Worm (Caenorhabditis elegans): Measurements from ENCODE around the gene fil-1.

The fil-1 gene

DNA sequence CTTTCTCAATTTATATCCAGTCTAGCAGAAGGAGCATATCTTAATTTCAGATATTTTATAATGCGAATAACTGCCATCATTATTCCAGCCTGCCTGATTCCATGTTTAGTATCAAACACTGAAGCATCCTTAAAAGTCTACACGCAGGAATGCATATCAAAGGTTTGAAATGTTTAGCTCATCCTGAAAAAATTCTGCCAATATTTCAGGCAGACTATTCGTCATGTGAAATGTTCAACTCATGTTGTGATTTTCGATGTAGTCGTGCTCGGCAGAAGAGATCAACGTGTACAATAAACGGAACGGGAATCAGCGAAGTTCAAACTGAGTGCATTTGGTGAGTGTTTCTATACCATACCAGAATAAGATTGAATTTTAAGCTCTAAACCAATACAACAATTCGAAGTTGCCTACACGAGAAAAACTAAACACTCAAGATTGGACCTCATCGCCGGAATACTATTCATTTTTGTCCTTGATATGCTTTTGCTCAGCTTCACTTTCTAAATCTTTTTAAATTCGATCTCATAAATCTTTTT lies 5.9 kb downstream of the fil-1 start, which contains the start of gene T01C3.11:
T01C3.11 (plus strand) TSS at position 51 of the 539 bp plus-strand sequence.
- TF ChIP-seq ama-1 (optimal IDR thresholded peaks at IDR 0.05) (no peak), B0310.2 (tag; optimal IDR thresholded peaks at IDR 0.05) (no peak), pes-1 (GFP tag; IDR thresholded peaks at IDR 0.05) (no peak), ets-7 (tag; optimal IDR thresholded peaks at IDR 0.05) (no peak), hmbx-1 (tag; optimal IDR thresholded peaks at IDR 0.05) (no peak), F13C5.2 (tag; optimal IDR thresholded peaks at IDR 0.05) (no peak), tbx-37 (GFP tag; conservative IDR thresholded peaks at IDR 0.05) (no peak), tbx-11 (GFP tag; IDR thresholded peaks at IDR 0.05) (no peak), hmg-4 (GFP tag; optimal IDR thresholded peaks at IDR 0.05) (no peak), aly-1 (tag; optimal IDR thresholded peaks at IDR 0.05) (no peak), sea-1 (GFP tag; conservative IDR thresholded peaks at IDR 0.05) (no peak), hnd-1 (tag; optimal IDR thresholded peaks at IDR 0.05) (no peak), flt-1 (GFP tag; IDR thresholded peaks at IDR 0.05) (no peak)

DNA sequence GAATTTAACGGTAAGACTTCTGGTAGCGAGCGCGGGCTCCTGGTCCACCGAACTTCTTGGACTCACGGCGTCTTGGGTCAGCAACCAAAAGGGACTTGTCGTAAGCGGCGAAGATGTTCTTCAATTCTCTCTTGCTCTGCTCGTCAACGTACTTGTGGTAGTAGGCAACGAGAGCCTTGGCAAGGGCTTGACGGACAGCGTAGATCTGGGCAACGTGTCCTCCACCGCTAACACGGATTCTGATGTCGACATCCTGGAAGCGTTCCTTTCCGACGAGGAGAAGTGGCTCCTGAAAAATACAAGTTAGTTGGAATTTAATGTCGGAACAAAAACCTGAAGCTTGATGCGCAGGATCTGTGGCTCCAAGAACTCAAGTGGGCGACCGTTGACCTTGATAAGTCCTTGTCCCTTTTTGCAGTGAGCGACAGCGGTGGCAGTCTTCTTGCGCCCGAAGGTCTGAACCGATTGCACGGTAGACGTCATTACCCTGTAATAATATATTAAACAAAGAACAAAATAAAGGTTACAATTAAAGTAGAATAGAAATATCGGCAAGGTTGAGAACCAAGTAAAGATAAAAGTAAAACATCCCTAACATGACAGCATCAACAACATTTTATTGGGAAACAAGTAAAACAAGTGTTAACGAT lies 6.5 kb downstream of the fil-1 start, which contains the start of gene rps-16:
rps-16 (minus strand) TSS at position 487 of the 650 bp plus-strand sequence.
- peak; percentile 33 for TF ChIP-seq ama-1 (optimal IDR thresholded peaks at IDR 0.05)
- TF ChIP-seq tra-4 (tag; optimal IDR thresholded peaks at IDR 0.05): no peak
- TF ChIP-seq F13C5.2 (tag; optimal IDR thresholded peaks at IDR 0.05): no peak

DNA sequence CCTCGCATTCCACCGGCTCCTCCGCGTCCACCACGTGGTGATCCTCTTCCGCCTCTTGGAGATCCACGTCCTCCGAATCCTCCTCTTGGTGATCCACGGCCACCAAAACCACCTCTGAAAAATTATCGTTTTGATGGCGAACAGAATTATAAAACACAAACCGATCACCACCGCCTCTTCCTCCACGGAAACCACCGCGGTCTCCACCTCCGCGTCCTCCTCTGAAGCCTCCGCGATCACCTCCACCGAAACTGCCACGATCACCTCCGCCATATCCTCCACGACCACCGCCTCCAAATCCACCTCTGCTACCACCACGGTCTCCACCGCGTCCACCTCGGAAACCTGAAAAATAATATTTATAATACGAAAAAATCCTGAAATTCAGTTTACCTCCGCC lies 7.9 kb downstream of the fil-1 start:
- TF ChIP-seq scrt-1 (GFP tag; IDR thresholded peaks at IDR 0.05) (no peak), pes-1 (GFP tag; IDR thresholded peaks at IDR 0.05) (no peak), tbx-37 (GFP tag; conservative IDR thresholded peaks at IDR 0.05) (no peak), tbx-11 (GFP tag; IDR thresholded peaks at IDR 0.05) (no peak), sea-1 (GFP tag; conservative IDR thresholded peaks at IDR 0.05) (no peak), B0310.2 (tag; optimal IDR thresholded peaks at IDR 0.05) (no peak), hmbx-1 (tag; optimal IDR thresholded peaks at IDR 0.05) (no peak), F13C5.2 (tag; optimal IDR thresholded peaks at IDR 0.05) (no peak), ceh-13 (GFP tag; optimal IDR thresholded peaks at IDR 0.05) (no peak), ceh-36 (tag; optimal IDR thresholded peaks at IDR 0.05) (no peak), ama-1 (optimal IDR thresholded peaks at IDR 0.05) (no peak), tra-4 (tag; optimal IDR thresholded peaks at IDR 0.05) (no peak), ets-7 (tag; optimal IDR thresholded peaks at IDR 0.05) (no peak), hnd-1 (tag; optimal IDR thresholded peaks at IDR 0.05) (no peak), aly-1 (tag; optimal IDR thresholded peaks at IDR 0.05) (no peak), hmg-4 (GFP tag; optimal IDR thresholded peaks at IDR 0.05) (no peak), flt-1 (GFP tag; IDR thresholded peaks at IDR 0.05) (no peak)

DNA sequence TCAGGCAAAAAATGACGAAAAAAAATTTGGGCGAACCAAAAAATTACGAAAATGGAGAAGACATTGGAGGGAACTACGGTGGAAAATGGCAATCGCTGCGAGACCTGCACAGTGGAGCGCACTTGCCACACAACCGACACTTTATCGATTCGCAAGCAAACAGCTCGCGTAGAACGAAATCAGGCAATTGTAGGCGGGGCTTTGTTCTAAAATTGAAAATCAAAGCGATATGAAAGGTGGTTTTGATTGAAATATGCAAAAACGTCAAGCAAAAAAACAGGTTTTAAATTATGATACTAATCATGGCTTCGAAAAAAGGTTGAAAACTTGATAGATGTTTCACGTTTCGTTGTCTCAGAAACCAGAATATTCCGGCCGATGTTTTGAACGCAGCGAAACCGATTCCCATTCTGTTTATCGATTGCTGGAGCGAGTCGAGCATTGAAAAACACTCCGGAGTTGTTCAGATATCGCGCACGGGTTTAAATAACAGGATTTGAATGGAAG lies 8.6 kb downstream of the fil-1 start, which contains the start of the genes fib-1 and mut-15:
fib-1 (minus strand) TSS at position 40 of the 507 bp plus-strand sequence.
mut-15 (plus strand) TSS at position 360 of the 507 bp plus-strand sequence.
- TF ChIP-seq hmg-4 (GFP tag; optimal IDR thresholded peaks at IDR 0.05): peak; percentile 48
- TF ChIP-seq ets-7 (tag; optimal IDR thresholded peaks at IDR 0.05): peak; percentile 60
- peak; percentile 41 for TF ChIP-seq ceh-13 (GFP tag; optimal IDR thresholded peaks at IDR 0.05)
- no peak; the same call in 1 of the 2 replicates for TF ChIP-seq tbx-37 (GFP tag; conservative IDR thresholded peaks at IDR 0.05)
- TF ChIP-seq tbx-11 (GFP tag; IDR thresholded peaks at IDR 0.05): no peak
- no peak for TF ChIP-seq flt-1 (GFP tag; IDR thresholded peaks at IDR 0.05)
- no peak for TF ChIP-seq aly-1 (tag; optimal IDR thresholded peaks at IDR 0.05)
- TF ChIP-seq hmbx-1 (tag; optimal IDR thresholded peaks at IDR 0.05): no peak
- no peak for TF ChIP-seq hnd-1 (tag; optimal IDR thresholded peaks at IDR 0.05)
- peak; percentile 86 for TF ChIP-seq F13C5.2 (tag; optimal IDR thresholded peaks at IDR 0.05)
- TF ChIP-seq B0310.2 (tag; optimal IDR thresholded peaks at IDR 0.05): peak; percentile 24

DNA sequence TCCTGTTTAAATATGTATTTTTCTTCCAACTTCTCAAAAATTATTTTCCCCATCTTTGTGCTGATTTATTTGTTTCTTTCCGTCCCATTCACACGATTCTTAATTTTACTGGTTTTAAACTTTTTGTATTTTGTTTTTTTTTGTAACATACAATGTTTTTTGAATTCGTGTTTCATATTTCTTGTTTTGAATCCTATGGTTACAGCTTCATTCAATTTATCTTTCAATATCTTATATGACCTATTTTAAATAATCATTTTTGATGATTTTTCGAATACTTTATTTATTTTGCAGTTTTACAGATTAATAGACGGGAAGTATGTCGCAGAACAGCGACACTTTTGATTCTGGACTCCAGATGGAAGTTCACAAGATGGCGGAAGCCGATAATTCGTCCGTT lies 11.2 kb downstream of the fil-1 start, which contains the start of gene hrde-2:
hrde-2 (plus strand) TSS at position 301 of the 400 bp plus-strand sequence.
- TF ChIP-seq hnd-1 (tag; optimal IDR thresholded peaks at IDR 0.05) (no peak), scrt-1 (GFP tag; IDR thresholded peaks at IDR 0.05) (no peak), hmbx-1 (tag; optimal IDR thresholded peaks at IDR 0.05) (no peak), tra-4 (tag; optimal IDR thresholded peaks at IDR 0.05) (no peak), flt-1 (GFP tag; IDR thresholded peaks at IDR 0.05) (no peak), ama-1 (optimal IDR thresholded peaks at IDR 0.05) (no peak), sea-1 (GFP tag; conservative IDR thresholded peaks at IDR 0.05) (no peak), ceh-36 (tag; optimal IDR thresholded peaks at IDR 0.05) (no peak), ceh-13 (GFP tag; optimal IDR thresholded peaks at IDR 0.05) (no peak), tbx-37 (GFP tag; conservative IDR thresholded peaks at IDR 0.05) (no peak), tbx-11 (GFP tag; IDR thresholded peaks at IDR 0.05) (no peak), ets-7 (tag; optimal IDR thresholded peaks at IDR 0.05) (no peak)

DNA sequence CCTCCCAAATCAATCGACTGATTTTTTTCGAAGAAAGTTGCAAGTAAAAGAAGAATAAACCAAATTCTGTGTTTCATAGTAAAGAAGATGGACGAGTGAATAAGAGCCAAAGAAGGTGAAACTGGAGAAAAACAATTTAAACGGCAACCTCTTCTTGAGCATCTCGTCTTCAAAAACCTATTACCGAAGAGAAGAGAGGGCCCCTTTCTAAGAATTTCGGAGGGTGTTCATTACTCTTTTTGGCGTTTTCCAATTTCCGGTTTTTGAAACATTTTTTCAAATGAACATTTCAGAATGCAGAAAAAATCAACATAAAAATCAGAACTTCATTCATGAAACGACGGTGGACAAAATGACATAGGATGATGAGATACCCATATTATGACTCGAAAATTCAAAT lies 17.9 kb downstream of the fil-1 start, which contains the start of gene nmr-2:
nmr-2 (minus strand) TSS at position 101 of the 400 bp plus-strand sequence.
- TF ChIP-seq pes-1 (GFP tag; IDR thresholded peaks at IDR 0.05) (no peak), ceh-36 (tag; optimal IDR thresholded peaks at IDR 0.05) (no peak), ama-1 (optimal IDR thresholded peaks at IDR 0.05) (no peak), ceh-13 (GFP tag; optimal IDR thresholded peaks at IDR 0.05) (no peak), tbx-11 (GFP tag; IDR thresholded peaks at IDR 0.05) (no peak), sea-1 (GFP tag; conservative IDR thresholded peaks at IDR 0.05) (no peak), ets-7 (tag; optimal IDR thresholded peaks at IDR 0.05) (no peak), scrt-1 (GFP tag; IDR thresholded peaks at IDR 0.05) (no peak), flt-1 (GFP tag; IDR thresholded peaks at IDR 0.05) (no peak), hnd-1 (tag; optimal IDR thresholded peaks at IDR 0.05) (no peak), tra-4 (tag; optimal IDR thresholded peaks at IDR 0.05) (no peak), hmg-4 (GFP tag; optimal IDR thresholded peaks at IDR 0.05) (no peak), B0310.2 (tag; optimal IDR thresholded peaks at IDR 0.05) (no peak), aly-1 (tag; optimal IDR thresholded peaks at IDR 0.05) (no peak), hmbx-1 (tag; optimal IDR thresholded peaks at IDR 0.05) (no peak), tbx-37 (GFP tag; conservative IDR thresholded peaks at IDR 0.05) (no peak), F13C5.2 (tag; optimal IDR thresholded peaks at IDR 0.05) (no peak)

Data from whole organism, early embryonic.